Worm (Caenorhabditis elegans) whole organism, midembryonic: ENCODE measurements around the gene dyrb-1.

Experiments
- T22C8.4 ChIP-seq: fragments of 200-800 bp; sonication (Bioruptor generic); IDR thresholded peaks from 2 replicates; pipeline ENCODE4 v1.3.6; 2022; ENCODE audit warnings: missing genetic modification characterization, missing compliant biosample characterization
- cog-1 ChIP-seq: sonication (generic microtip); optimal IDR thresholded peaks from 2 replicates; lab custom pipeline; 2016; ENCODE audit warnings: missing genetic modification characterization, missing compliant biosample characterization
- flt-1 ChIP-seq: fragments of 200-800 bp; sonication (Bioruptor generic); IDR thresholded peaks from 2 replicates; pipeline ENCODE4 v1.3.6; 2022; ENCODE audit warnings: missing genetic modification characterization, missing compliant biosample characterization
- klf-2 ChIP-seq: fragments of 200-800 bp; sonication (Bioruptor generic); conservative IDR thresholded peaks from 2 replicates; pipeline ENCODE4 v1.3.6; 2022; ENCODE audit warnings: missing genetic modification reagents, missing genetic modification characterization, missing compliant biosample characterization
- med-1 ChIP-seq: sonication (generic microtip); optimal IDR thresholded peaks from 2 replicates; lab custom pipeline; 2017; ENCODE audit warnings: missing genetic modification characterization, mild to moderate bottlenecking, missing compliant biosample characterization, antibody characterized with exemption, missing genetic modification reagents; ENCODE audit not compliant: insufficient read depth
- ref-1 ChIP-seq: fragments of 200-800 bp; sonication (Bioruptor generic); conservative IDR thresholded peaks from 2 replicates; pipeline ENCODE4 v1.3.6; 2022; ENCODE audit warnings: missing genetic modification reagents, missing genetic modification characterization, missing compliant biosample characterization
- tab-1 ChIP-seq: fragments of 200-800 bp; sonication (Bioruptor generic); IDR thresholded peaks from 2 replicates; pipeline ENCODE4 v1.3.6; 2022; ENCODE audit warnings: missing genetic modification characterization, missing compliant biosample characterization
- ztf-23 ChIP-seq: fragments of 200-800 bp; sonication (Bioruptor generic); IDR thresholded peaks from 2 replicates; pipeline ENCODE4 v1.3.6; 2022; ENCODE audit warnings: missing genetic modification reagents, missing genetic modification characterization, missing compliant biosample characterization
- ztf-29 ChIP-seq: fragments of 200-800 bp; sonication (Bioruptor generic); IDR thresholded peaks from 2 replicates; pipeline ENCODE4 v1.3.6; 2022; ENCODE audit warnings: missing genetic modification reagents, missing genetic modification characterization, missing compliant biosample characterization

The dyrb-1 gene

ce11 chrII:9061557-9062183 is 45.3 kb downstream of the dyrb-1 start:
- TF ChIP-seq tab-1 (GFP tag; lab: Robert Waterston, UW) (0 out of 2 replicates have a peak, but pooled peaks have one; percentile 21), ref-1 (GFP tag; lab: Robert Waterston, UW) (no peak), med-1 (GFP tag; lab: Kevin White, UChicago) (no peak), ztf-29 (peak; percentile 7; the same call in 1 of the 2 replicates), flt-1 (GFP tag; lab: Robert Waterston, UW) (peak; percentile 29; the same call in 1 of the 2 replicates), cog-1 (peak; percentile 75), ztf-23 (no peak)

- no peak for TF ChIP-seq cog-1
- TF ChIP-seq tab-1 (GFP tag; lab: Robert Waterston, UW), result 0 out of 2 replicates have a peak, but pooled peaks have one; percentile 6
Observed at ce11 chrII:9061099-9061498, 45.8 kb downstream of the dyrb-1 start, which contains the start of gene T24B8.3. Gene T24B8.3, minus strand, starts transcription at chrII:9061137.

- TF ChIP-seq klf-2 (GFP tag; lab: Robert Waterston, UW) (no peak), cog-1 (peak; percentile 93), tab-1 (GFP tag; lab: Robert Waterston, UW) (peak; percentile 53; the same call in 1 of the 2 replicates), ztf-29 (peak; percentile 75), med-1 (GFP tag; lab: Kevin White, UChicago) (no peak), flt-1 (GFP tag; lab: Robert Waterston, UW) (peak; percentile 71), T22C8.4 (GFP tag; lab: Robert Waterston, UW) (no peak), ref-1 (GFP tag; lab: Robert Waterston, UW) (no peak), ztf-23 (peak; percentile 61)
Observed at ce11 chrII:9060332-9060840, 46.6 kb downstream of the dyrb-1 start.

- TF ChIP-seq ztf-29, result 0 out of 2 replicates have a peak, but pooled peaks have one; percentile 20
- TF ChIP-seq flt-1 (GFP tag; lab: Robert Waterston, UW), result peak; percentile 56; the same call in 1 of the 2 replicates
- no peak for TF ChIP-seq ref-1 (GFP tag; lab: Robert Waterston, UW)
Observed at ce11 chrII:9059010-9059409, 47.9 kb downstream of the dyrb-1 start.

- TF ChIP-seq flt-1 (GFP tag; lab: Robert Waterston, UW), result 0 out of 2 replicates have a peak, but pooled peaks have one; percentile 53
- peak; percentile 69 for TF ChIP-seq cog-1
- no peak for TF ChIP-seq ref-1 (GFP tag; lab: Robert Waterston, UW)
- no peak for TF ChIP-seq klf-2 (GFP tag; lab: Robert Waterston, UW)
- TF ChIP-seq T22C8.4 (GFP tag; lab: Robert Waterston, UW), result no peak
- TF ChIP-seq ztf-29, result no peak
Observed at ce11 chrII:9057035-9057668, 49.8 kb downstream of the dyrb-1 start, which contains the start of gene rpl-32. Gene rpl-32, minus strand, starts transcription at chrII:9057085.
